Fruit fly (Drosophila melanogaster): ENCODE data around the gene crb.

Gene crb

DNA sequence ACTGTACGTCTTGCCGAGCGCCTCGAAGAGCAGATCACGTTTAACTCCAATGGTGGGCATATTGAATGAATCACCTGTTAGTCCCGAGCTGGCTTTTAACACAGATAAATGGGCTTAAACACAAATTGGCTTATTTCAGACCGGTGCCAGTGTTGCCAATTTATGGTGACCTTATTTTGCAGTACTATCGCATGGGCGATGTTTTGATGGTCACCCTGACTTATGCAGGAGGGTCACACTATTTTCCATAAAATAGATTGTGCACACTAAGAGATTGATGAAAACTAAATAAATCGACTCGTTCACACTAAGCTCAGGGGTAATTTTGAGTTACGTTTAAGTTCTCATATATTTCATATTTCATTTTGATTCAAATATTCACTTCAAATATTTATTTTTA is 42.4 kb upstream of the crb start, which contains the start of gene beta-PheRS (continued):
- TF ChIP-seq Optix (GFP tag; IDR thresholded peaks at IDR 0.05) (no peak), CG30020 (tag; optimal IDR thresholded peaks at IDR 0.05) (peak; percentile 92), Hand (GFP tag; optimal IDR thresholded peaks at IDR 0.05) (no peak), fru (optimal IDR thresholded peaks at IDR 0.05) (no peak), klu (GFP tag; IDR thresholded peaks at IDR 0.05) (no peak), vfl (GFP tag; optimal IDR thresholded peaks at IDR 0.05) (no peak), ato (GFP tag; IDR thresholded peaks at IDR 0.05; ENCODE audit: partially characterized antibody) (peak; percentile 90), gfzf (GFP tag; optimal IDR thresholded peaks at IDR 0.05) (peak; percentile 78), bsh (GFP tag; optimal IDR thresholded peaks at IDR 0.05) (no peak), Sox102F (GFP tag; optimal IDR thresholded peaks at IDR 0.05) (no peak), Mad (GFP tag; optimal IDR thresholded peaks at IDR 0.05) (peak; percentile 68), BtbVII (GFP tag; optimal IDR thresholded peaks at IDR 0.05) (no peak), CG17359 (tag; optimal IDR thresholded peaks at IDR 0.05) (no peak), Sry-β (GFP tag; optimal IDR thresholded peaks at IDR 0.05) (peak; percentile 70), crp (GFP tag; optimal IDR thresholded peaks at IDR 0.05) (no peak), fd96Cb (tag; optimal IDR thresholded peaks at IDR 0.05) (peak; percentile 41), GATAe (GFP tag; conservative IDR thresholded peaks at IDR 0.05) (0 out of 2 replicates have a peak, but pooled peaks have one; percentile 32), Hsf (GFP tag; optimal IDR thresholded peaks at IDR 0.05) (peak; percentile 61), CG33213 (GFP tag; optimal IDR thresholded peaks at IDR 0.05) (peak; percentile 77), trem (tag; optimal IDR thresholded peaks at IDR 0.05) (peak; percentile 82), H15 (GFP tag; IDR thresholded peaks at IDR 0.05) (no peak; the same call in 2 of the 3 replicates), pho (GFP tag; optimal IDR thresholded peaks at IDR 0.05) (peak; percentile 58), MTF-1 (GFP tag; optimal IDR thresholded peaks at IDR 0.05; ENCODE audit: borderline replicate concordance) (no peak), CG10431 (GFP tag; optimal IDR thresholded peaks at IDR 0.05) (no peak), CG1792 (GFP tag; optimal IDR thresholded peaks at IDR 0.05) (peak; percentile 0), zfh2 (GFP tag; optimal IDR thresholded peaks at IDR 0.05) (peak; percentile 75), sr (GFP tag; IDR thresholded peaks at IDR 0.05) (no peak), sd (tag; optimal IDR thresholded peaks at IDR 0.05) (no peak), CG3995 (GFP tag; optimal IDR thresholded peaks at IDR 0.05) (peak; percentile 83), CG6175 (GFP tag; IDR thresholded peaks at IDR 0.05) (0 out of 3 replicates have a peak, but pooled peaks have one; percentile 14), CG42726 (GFP tag; IDR thresholded peaks at IDR 0.05; ENCODE audit: partially characterized antibody) (peak; percentile 97), dan (GFP tag; IDR thresholded peaks at IDR 0.05) (no peak), Side (GFP tag; optimal IDR thresholded peaks at IDR 0.05) (peak; percentile 64), Awh (GFP tag; IDR thresholded peaks at IDR 0.05) (no peak), sug (tag; optimal IDR thresholded peaks at IDR 0.05) (no peak), phol (tag; optimal IDR thresholded peaks at IDR 0.05) (peak; percentile 68), CG14860 (GFP tag; IDR thresholded peaks at IDR 0.05; ENCODE audit: partially characterized antibody) (peak; percentile 80), CG3065 (GFP tag; optimal IDR thresholded peaks at IDR 0.05) (peak; percentile 33), CG10267 (tag; optimal IDR thresholded peaks at IDR 0.05) (peak; percentile 84), lov (optimal IDR thresholded peaks at IDR 0.05) (no peak), lov (GFP tag; IDR thresholded peaks at IDR 0.05) (0 out of 3 replicates have a peak, but pooled peaks have one; percentile 31), CG11695 (GFP tag; IDR thresholded peaks at IDR 0.05) (no peak), Gug (GFP tag; IDR thresholded peaks at IDR 0.05) (peak; percentile 53; the same call in 1 of the 4 replicates), NFAT (GFP tag; IDR thresholded peaks at IDR 0.05) (peak; percentile 77), CG15269 (tag; optimal IDR thresholded peaks at IDR 0.05) (no peak), knrl (GFP tag; IDR thresholded peaks at IDR 0.05; ENCODE audit: partially characterized antibody) (peak; percentile 92), CG7556 (GFP tag; optimal IDR thresholded peaks at IDR 0.05) (no peak), CG5953 (GFP tag; IDR thresholded peaks at IDR 0.05) (no peak), CG11085 (GFP tag; IDR thresholded peaks at IDR 0.05) (peak; percentile 29; the same call in 1 of the 2 replicates), org-1 (GFP tag; optimal IDR thresholded peaks at IDR 0.05) (no peak), CG18599 (GFP tag; optimal IDR thresholded peaks at IDR 0.05) (no peak)

Measured in whole organism, embryonic.